Fruit fly (Drosophila melanogaster): ENCODE data around the gene Mipp1.

Gene Mipp1

DNA sequence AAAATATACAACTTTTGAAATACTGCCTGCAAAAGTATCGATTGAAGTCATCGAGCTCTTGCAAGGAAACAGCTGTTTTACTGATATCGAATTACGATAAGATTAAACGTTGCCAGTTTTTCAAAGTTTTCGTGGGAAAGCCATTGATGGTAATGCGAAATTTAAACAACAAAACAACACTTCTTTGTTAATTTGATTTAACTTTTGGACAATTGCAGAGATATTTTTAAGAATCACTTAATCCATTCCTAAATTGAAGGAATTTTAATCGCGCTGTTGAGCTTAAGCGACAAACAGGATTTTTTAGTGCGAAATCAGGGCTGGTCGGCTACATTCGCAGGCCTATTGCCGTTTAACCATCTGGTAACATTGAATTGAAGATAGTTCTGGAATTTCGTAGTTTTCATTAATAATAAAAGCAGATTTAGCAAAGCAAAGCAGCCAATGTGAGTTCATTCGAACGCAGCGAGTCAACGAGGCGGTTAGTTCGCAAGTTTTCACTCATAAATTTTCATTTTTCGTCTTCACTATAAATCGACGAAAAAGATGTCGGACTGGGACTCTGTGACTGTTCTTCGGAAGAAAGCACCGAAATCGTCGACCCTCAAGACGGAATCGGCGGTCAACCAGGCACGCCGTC lies 1.3 kb upstream of the Mipp1 start, which contains the start of gene mbf1 (continued):
- peak; percentile 67 for TF ChIP-seq CG1603 (tag; optimal IDR thresholded peaks at IDR 0.05)
- TF ChIP-seq CG17186 (GFP tag; optimal IDR thresholded peaks at IDR 0.05) = peak; percentile 65
- peak; percentile 13 for TF ChIP-seq CG13775 (GFP tag; optimal IDR thresholded peaks at IDR 0.05)
- peak; percentile 48 for TF ChIP-seq CG12391 (tag; optimal IDR thresholded peaks at IDR 0.05)
- peak in 1 of 2 experiments; percentile 10 for TF ChIP-seq insv (GFP tag; optimal IDR thresholded peaks at IDR 0.05)
- peak; percentile 44 for TF ChIP-seq CG2120 (GFP tag; optimal IDR thresholded peaks at IDR 0.05)
- TF ChIP-seq gfzf (GFP tag; optimal IDR thresholded peaks at IDR 0.05) = peak; percentile 97
- TF ChIP-seq CG15601 (tag; optimal IDR thresholded peaks at IDR 0.05) = peak; percentile 21
- TF ChIP-seq HmgD (GFP tag; optimal IDR thresholded peaks at IDR 0.05) = peak; percentile 39
- TF ChIP-seq shn (GFP tag; optimal IDR thresholded peaks at IDR 0.05) = peak; percentile 5
- peak; percentile 91 for TF ChIP-seq CG4617 (GFP tag; optimal IDR thresholded peaks at IDR 0.05; ENCODE audit: borderline replicate concordance)
- peak; percentile 9 for TF ChIP-seq NC2β (GFP tag; optimal IDR thresholded peaks at IDR 0.05)
- TF ChIP-seq Elba2 (GFP tag; optimal IDR thresholded peaks at IDR 0.05) = peak; percentile 3
- peak; percentile 31 for TF ChIP-seq CG12104 (GFP tag; optimal IDR thresholded peaks at IDR 0.05)
- peak in 1 of 2 experiments; percentile 1 for TF ChIP-seq bsh (GFP tag; optimal IDR thresholded peaks at IDR 0.05)
- TF ChIP-seq CHES-1-like (GFP tag; optimal IDR thresholded peaks at IDR 0.05) = peak; percentile 51
- no peak for TF ChIP-seq Antp (GFP tag; optimal IDR thresholded peaks at IDR 0.05)
- no peak for TF ChIP-seq CG8765 (GFP tag; IDR thresholded peaks at IDR 0.05)
- peak; percentile 61 for TF ChIP-seq nmo (GFP tag; optimal IDR thresholded peaks at IDR 0.05)
- TF ChIP-seq chif (GFP tag; optimal IDR thresholded peaks at IDR 0.05) = peak in 1 of 2 experiments; percentile 8
- peak; percentile 23 for TF ChIP-seq CG13624 (GFP tag; optimal IDR thresholded peaks at IDR 0.05)
- peak in 1 of 2 experiments; percentile 16 for TF ChIP-seq tll (GFP tag; optimal IDR thresholded peaks at IDR 0.05)
- TF ChIP-seq wek (GFP tag; optimal IDR thresholded peaks at IDR 0.05) = peak; percentile 12
- peak; percentile 9 for TF ChIP-seq CG4424 (GFP tag; optimal IDR thresholded peaks at IDR 0.05)
- peak; percentile 12 for TF ChIP-seq CG18764 (GFP tag; optimal IDR thresholded peaks at IDR 0.05)
- TF ChIP-seq p53 (GFP tag; optimal IDR thresholded peaks at IDR 0.05) = no peak
- TF ChIP-seq Drgx (GFP tag; IDR thresholded peaks at IDR 0.05) = no peak
- TF ChIP-seq cas (GFP tag; IDR thresholded peaks at IDR 0.05) = no peak
- no peak for TF ChIP-seq danr (GFP tag; IDR thresholded peaks at IDR 0.05)
- peak in 1 of 2 experiments; percentile 4 for TF ChIP-seq dpn (GFP tag; optimal IDR thresholded peaks at IDR 0.05)
- peak; percentile 8 for TF ChIP-seq CG33213 (GFP tag; optimal IDR thresholded peaks at IDR 0.05)
- peak; percentile 55 for TF ChIP-seq Nf-YC (tag; optimal IDR thresholded peaks at IDR 0.05)
- TF ChIP-seq E2f1 (GFP tag; IDR thresholded peaks at IDR 0.05) = no peak
- TF ChIP-seq bbx (GFP tag; IDR thresholded peaks at IDR 0.05; ENCODE audit: partially characterized antibody) = peak; percentile 14
- TF ChIP-seq knrl (GFP tag; IDR thresholded peaks at IDR 0.05; ENCODE audit: partially characterized antibody) = peak; percentile 51; the same call in 2 of the 3 replicates
- peak; percentile 27 for TF ChIP-seq CG11504 (tag; optimal IDR thresholded peaks at IDR 0.05)
- no peak for TF ChIP-seq Hr78 (GFP tag; optimal IDR thresholded peaks at IDR 0.05)
- TF ChIP-seq zen2 (GFP tag; IDR thresholded peaks at IDR 0.05; ENCODE audit: partially characterized antibody) = no peak; the same call in 2 of the 3 replicates
- TF ChIP-seq Dip3 (GFP tag; optimal IDR thresholded peaks at IDR 0.05) = peak; percentile 3
- no peak for TF ChIP-seq CG10654 (GFP tag; optimal IDR thresholded peaks at IDR 0.05)
- TF ChIP-seq pho (GFP tag; optimal IDR thresholded peaks at IDR 0.05) = peak; percentile 37
- peak; percentile 22 for TF ChIP-seq grau (tag; optimal IDR thresholded peaks at IDR 0.05)
- peak; percentile 6 for TF ChIP-seq jumu (GFP tag; optimal IDR thresholded peaks at IDR 0.05)
- TF ChIP-seq CG31441 (GFP tag; IDR thresholded peaks at IDR 0.05) = 0 out of 2 replicates have a peak, but pooled peaks have one; percentile 20
- TF ChIP-seq CG1529 (GFP tag; optimal IDR thresholded peaks at IDR 0.05) = no peak
- peak; percentile 37 for TF ChIP-seq mam (GFP tag; optimal IDR thresholded peaks at IDR 0.05)
- TF ChIP-seq pnt (GFP tag; optimal IDR thresholded peaks at IDR 0.05) = peak; percentile 22
- no peak for TF ChIP-seq CG1647 (GFP tag; optimal IDR thresholded peaks at IDR 0.05)
- TF ChIP-seq dmrt11E (tag; optimal IDR thresholded peaks at IDR 0.05) = peak; percentile 10
